Fruit fly (Drosophila melanogaster) whole organism, embryonic: ENCODE measurements around the gene CG13026.

Experiments
- Adf1 ChIP-seq: fragments of 200-800 bp; sonication (Bioruptor generic); IDR thresholded peaks from 2 replicates; pipeline ENCODE4 v1.3.6; 2022; ENCODE audit warnings: missing biosample characterization, missing genetic modification characterization
- Atf6 ChIP-seq: fragments of 200-800 bp; sonication (Bioruptor generic); IDR thresholded peaks from 2 replicates; pipeline ENCODE4 v1.3.6; 2022; ENCODE audit warnings: missing biosample characterization, missing genetic modification characterization
- CG10209 ChIP-seq: fragments of 200-800 bp; sonication (Bioruptor generic); optimal IDR thresholded peaks from 3 replicates; lab custom pipeline; 2017; ENCODE audit warnings: missing biosample characterization, mild to moderate bottlenecking, missing genetic modification characterization, missing genetic modification reagents
- CG10959 ChIP-seq: fragments of 200-800 bp; sonication (Bioruptor generic); IDR thresholded peaks from 2 replicates; pipeline ENCODE4 v1.3.6; 2022; ENCODE audit warnings: missing biosample characterization, missing genetic modification characterization
- CG12744 ChIP-seq: fragments of 200-800 bp; sonication (Bioruptor generic); optimal IDR thresholded peaks from 2 replicates; lab custom pipeline; 2016; ENCODE audit warnings: missing biosample characterization, missing genetic modification characterization
- CG13296 ChIP-seq: fragments of 200-800 bp; sonication (Bioruptor generic); optimal IDR thresholded peaks from 3 replicates; lab custom pipeline; 2018; ENCODE audit warnings: missing biosample characterization, mild to moderate bottlenecking, missing genetic modification characterization
- CG13624 ChIP-seq: fragments of 200-800 bp; sonication (Bioruptor generic); optimal IDR thresholded peaks from 2 replicates; lab custom pipeline; 2016; ENCODE audit warnings: missing biosample characterization, missing genetic modification characterization
- CG13775 ChIP-seq: fragments of 200-800 bp; sonication (Bioruptor generic); optimal IDR thresholded peaks from 3 replicates; lab custom pipeline; 2017; ENCODE audit warnings: missing biosample characterization, mild to moderate bottlenecking, missing genetic modification characterization
- CG14710 ChIP-seq: fragments of 200-800 bp; sonication (Bioruptor generic); optimal IDR thresholded peaks from 3 replicates; lab custom pipeline; 2019; ENCODE audit warnings: missing biosample characterization, mild to moderate bottlenecking, missing genetic modification characterization, moderate library complexity
- CG15011 ChIP-seq: fragments of 200-800 bp; sonication (Bioruptor generic); optimal IDR thresholded peaks from 3 replicates; lab custom pipeline; 2018; ENCODE audit warnings: missing biosample characterization, mild to moderate bottlenecking, missing genetic modification characterization
- CG15073 ChIP-seq: fragments of 200-800 bp; sonication (Bioruptor generic); optimal IDR thresholded peaks from 2 replicates; lab custom pipeline; 2016; ENCODE audit warnings: missing biosample characterization, missing genetic modification characterization
- CG15696 ChIP-seq: fragments of 200-800 bp; sonication (Bioruptor generic); optimal IDR thresholded peaks from 2 replicates; lab custom pipeline; 2019; ENCODE audit warnings: missing biosample characterization, mild to moderate bottlenecking, missing genetic modification characterization, moderate library complexity
- CG1602 ChIP-seq: fragments of 200-800 bp; sonication (Bioruptor generic); optimal IDR thresholded peaks from 3 replicates; lab custom pipeline; 2016; ENCODE audit warnings: missing biosample characterization, missing genetic modification characterization
- CG17328 ChIP-seq: fragments of 200-800 bp; sonication (Bioruptor generic); IDR thresholded peaks from 2 replicates; pipeline ENCODE4 v1.3.6; 2022; ENCODE audit warnings: missing biosample characterization, missing genetic modification characterization
- CG17829 ChIP-seq: fragments of 200-800 bp; optimal IDR thresholded peaks from 2 replicates; lab custom pipeline; 2019; ENCODE audit warnings: missing biosample characterization, mild to moderate bottlenecking, missing genetic modification characterization, moderate library complexity
- CG18599 ChIP-seq: fragments of 200-800 bp; sonication (Bioruptor generic); optimal IDR thresholded peaks from 3 replicates; lab custom pipeline; 2017; ENCODE audit warnings: missing biosample characterization, missing genetic modification characterization, mild to moderate bottlenecking, moderate library complexity, missing genetic modification reagents
- CG31224 ChIP-seq: fragments of 200-800 bp; sonication (Bioruptor generic); IDR thresholded peaks from 2 replicates; pipeline ENCODE4 v1.3.6; 2022; ENCODE audit warnings: missing biosample characterization, missing genetic modification characterization
- CG4854 ChIP-seq: fragments of 200-800 bp; sonication (Bioruptor generic); optimal IDR thresholded peaks from 2 replicates; lab custom pipeline; 2016; ENCODE audit warnings: missing biosample characterization, missing genetic modification characterization, inconsistent platforms
- CG7357 ChIP-seq: fragments of 200-800 bp; sonication (Bioruptor generic); IDR thresholded peaks from 3 replicates; pipeline ENCODE4 v1.3.6; 2022; ENCODE audit warnings: missing biosample characterization, missing genetic modification characterization
- CG7786 ChIP-seq: fragments of 200-800 bp; sonication (Bioruptor generic); optimal IDR thresholded peaks from 2 replicates; lab custom pipeline; 2016; ENCODE audit warnings: missing biosample characterization, missing genetic modification characterization
- Dad ChIP-seq: fragments of 200-800 bp; sonication (Bioruptor generic); optimal IDR thresholded peaks from 3 replicates; lab custom pipeline; 2016; ENCODE audit warnings: missing biosample characterization, missing genetic modification characterization
- Deaf1 ChIP-seq: fragments of 200-800 bp; optimal IDR thresholded peaks from 3 replicates; lab custom pipeline; 2019; ENCODE audit warnings: missing biosample characterization, mild to moderate bottlenecking, missing genetic modification characterization, moderate library complexity
- E2f2 ChIP-seq: fragments of 200-800 bp; sonication (Bioruptor generic); IDR thresholded peaks from 2 replicates; pipeline ENCODE4 v1.3.6; 2022; ENCODE audit warnings: missing biosample characterization, missing genetic modification characterization
- Eip74EF ChIP-seq, 2 experiments: fragments of 200-800 bp in 1 of 2; fragments of >200 bp in 1 of 2; sonication (Bioruptor generic) in 1 of 2; optimal IDR thresholded peaks; 2 replicates each; lab custom pipeline; 2017 to 2019; ENCODE audit warnings: missing biosample characterization in 2 of 2, missing genetic modification characterization in 2 of 2, mild to moderate bottlenecking in 1 of 2, moderate library complexity in 1 of 2
- Ets65A ChIP-seq: fragments of 200-800 bp; sonication (Bioruptor generic); peaks from one replicate; lab custom pipeline; 2016; ENCODE audit warnings: missing biosample characterization, missing genetic modification characterization
- HHEX ChIP-seq: fragments of 200-800 bp; sonication (Bioruptor generic); optimal IDR thresholded peaks from 3 replicates; lab custom pipeline; 2017; ENCODE audit warnings: missing biosample characterization, mild to moderate bottlenecking, missing genetic modification characterization, missing genetic modification reagents
- Hr3 ChIP-seq: fragments of 200-800 bp; sonication (Bioruptor generic); optimal IDR thresholded peaks from 3 replicates; lab custom pipeline; 2016; ENCODE audit warnings: missing biosample characterization, missing genetic modification characterization
- Hsf ChIP-seq: fragments of 200-800 bp; sonication (Bioruptor generic); optimal IDR thresholded peaks from 3 replicates; lab custom pipeline; 2016; ENCODE audit warnings: missing biosample characterization, missing genetic modification characterization
- Lim3 ChIP-seq: fragments of 200-800 bp; sonication (Bioruptor generic); IDR thresholded peaks from 2 replicates; pipeline ENCODE4 v1.3.6; 2022; ENCODE audit warnings: missing biosample characterization, missing genetic modification characterization
- Mes4 ChIP-seq: fragments of 200-800 bp; sonication (Bioruptor generic); optimal IDR thresholded peaks from 2 replicates; lab custom pipeline; 2016; ENCODE audit warnings: missing biosample characterization, missing genetic modification characterization
- NC2β ChIP-seq: fragments of 200-800 bp; sonication (Bioruptor generic); optimal IDR thresholded peaks from 2 replicates; lab custom pipeline; 2016; ENCODE audit warnings: missing biosample characterization, missing genetic modification characterization
- Neu2 ChIP-seq: fragments of 200-800 bp; sonication (Bioruptor generic); optimal IDR thresholded peaks from 3 replicates; lab custom pipeline; 2016; ENCODE audit warnings: missing biosample characterization, missing genetic modification characterization, borderline replicate concordance
- Ssrp ChIP-seq: fragments of 200-800 bp; sonication (Bioruptor generic); optimal IDR thresholded peaks from 2 replicates; lab custom pipeline; 2018; ENCODE audit warnings: missing biosample characterization, mild to moderate bottlenecking, missing genetic modification characterization, moderate library complexity
- Xbp1 ChIP-seq: fragments of 200-800 bp; sonication (Bioruptor generic); optimal IDR thresholded peaks from 3 replicates; lab custom pipeline; 2016; ENCODE audit warnings: missing biosample characterization, mild to moderate bottlenecking, missing genetic modification characterization
- YL-1 ChIP-seq: fragments of 200-800 bp; sonication (Bioruptor generic); optimal IDR thresholded peaks from 3 replicates; lab custom pipeline; 2017; ENCODE audit warnings: missing biosample characterization, mild to moderate bottlenecking, missing genetic modification characterization
- dmrt11E ChIP-seq: fragments of 200-800 bp; sonication (Bioruptor generic); optimal IDR thresholded peaks from 3 replicates; lab custom pipeline; 2018; ENCODE audit warnings: missing biosample characterization, mild to moderate bottlenecking, missing genetic modification characterization, moderate library complexity
- dysf ChIP-seq: fragments of 200-800 bp; sonication (Bioruptor generic); IDR thresholded peaks from 3 replicates; pipeline ENCODE4 v1.3.6; 2022; ENCODE audit warnings: missing biosample characterization, missing genetic modification characterization
- ems ChIP-seq: fragments of 200-800 bp; sonication (Bioruptor generic); optimal IDR thresholded peaks from 3 replicates; lab custom pipeline; 2016; ENCODE audit warnings: missing biosample characterization, missing genetic modification characterization
- ewg ChIP-seq: fragments of 200-800 bp; sonication (Bioruptor generic); optimal IDR thresholded peaks from 3 replicates; lab custom pipeline; 2017; ENCODE audit warnings: mild to moderate bottlenecking, missing biosample characterization, missing genetic modification reagents, missing genetic modification characterization
- gem ChIP-seq: fragments of 200-800 bp; sonication (Bioruptor generic); optimal IDR thresholded peaks from 2 replicates; lab custom pipeline; 2019; ENCODE audit warnings: missing biosample characterization, mild to moderate bottlenecking, missing genetic modification characterization, moderate library complexity
- jumu ChIP-seq: fragments of 200-800 bp; sonication (Bioruptor generic); optimal IDR thresholded peaks from 3 replicates; lab custom pipeline; 2016; ENCODE audit warnings: missing biosample characterization, missing genetic modification characterization
- kni ChIP-seq: fragments of 200-800 bp; sonication (Bioruptor generic); optimal IDR thresholded peaks from 3 replicates; lab custom pipeline; 2017; ENCODE audit warnings: mild to moderate bottlenecking, missing biosample characterization, missing genetic modification reagents, missing genetic modification characterization
- org-1 ChIP-seq: fragments of 200-800 bp; sonication (Bioruptor generic); optimal IDR thresholded peaks from 2 replicates; lab custom pipeline; 2017; ENCODE audit warnings: missing biosample characterization, missing genetic modification characterization
- psq ChIP-seq: fragments of 200-800 bp; sonication (Bioruptor generic); optimal IDR thresholded peaks from 2 replicates; lab custom pipeline; 2017; ENCODE audit warnings: missing biosample characterization, missing genetic modification characterization
- sens ChIP-seq: fragments of 200-800 bp; sonication (Bioruptor generic); peaks from one replicate; lab custom pipeline; 2016; ENCODE audit warnings: missing biosample characterization, missing genetic modification characterization
- slbo ChIP-seq: fragments of 200-800 bp; sonication (Bioruptor generic); IDR thresholded peaks from 2 replicates; pipeline ENCODE4 v1.3.6; 2022; ENCODE audit warnings: missing biosample characterization, missing genetic modification characterization
- sr ChIP-seq: fragments of 200-800 bp; sonication (Bioruptor generic); IDR thresholded peaks from 3 replicates; pipeline ENCODE4 v1.3.6; 2022; ENCODE audit warnings: missing biosample characterization, missing genetic modification characterization
- vvl ChIP-seq: fragments of 200-800 bp; sonication (Bioruptor generic); IDR thresholded peaks from 2 replicates; pipeline ENCODE4 v1.3.6; 2022; ENCODE audit warnings: missing biosample characterization, missing genetic modification characterization
- yki ChIP-seq: fragments of >200 bp; optimal IDR thresholded peaks from 3 replicates; lab custom pipeline; 2018
- zen ChIP-seq: fragments of 200-800 bp; sonication (Bioruptor generic); optimal IDR thresholded peaks from 3 replicates; lab custom pipeline; 2018; ENCODE audit warnings: missing biosample characterization, mild to moderate bottlenecking, missing genetic modification characterization, moderate library complexity
- zfh1 ChIP-seq: fragments of 200-800 bp; sonication (Bioruptor generic); IDR thresholded peaks from 3 replicates; pipeline ENCODE4 v1.3.6; 2022; ENCODE audit warnings: missing biosample characterization, missing genetic modification characterization

CG13026 gene

DNA sequence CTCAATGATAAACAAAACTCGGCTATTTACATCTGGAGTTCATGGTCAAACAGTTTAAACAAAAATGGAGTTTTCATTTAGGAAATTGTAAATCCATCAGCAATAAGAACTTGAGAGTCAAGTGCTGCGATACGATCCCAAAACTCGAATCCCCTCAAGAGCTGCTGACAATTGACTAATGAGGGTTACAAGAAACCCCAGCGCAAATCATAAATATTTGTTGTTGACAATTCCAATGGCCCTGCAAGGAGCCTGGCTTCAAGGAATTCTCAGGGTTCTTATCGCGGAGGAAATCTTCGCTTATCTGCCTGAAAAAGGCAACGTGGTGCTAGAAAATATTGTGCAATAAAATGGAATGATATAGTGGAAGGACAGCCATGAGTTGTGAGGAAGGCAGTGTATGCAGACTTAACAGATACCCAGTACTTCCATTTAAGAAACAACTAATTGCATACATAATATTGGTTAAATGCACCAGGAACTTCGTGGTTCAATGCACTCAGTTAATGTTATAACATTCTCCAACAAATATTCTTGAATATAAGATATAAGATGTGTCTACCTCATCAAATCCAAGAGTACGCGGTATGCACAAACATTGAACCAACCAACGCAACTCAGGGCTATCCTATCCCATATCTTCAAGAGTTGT is 42.2 kb upstream of the CG13026 start (continued):
- TF ChIP-seq gem (peak; percentile 68), zfh1 (GFP tag; lab: Robert Waterston, UW) (peak; percentile 63; the same call in 2 of the 3 replicates), CG12744 (GFP tag; lab: Kevin White, UChicago) (no peak), ewg (GFP tag; lab: Kevin White, UChicago) (peak; percentile 13), Ssrp (tag; lab: Kevin White, UChicago) (peak; percentile 27), CG1602 (peak; percentile 42), CG10959 (GFP tag; lab: Robert Waterston, UW) (peak; percentile 73), NC2β (GFP tag; lab: Kevin White, UChicago) (peak; percentile 28), Atf6 (GFP tag; lab: Robert Waterston, UW) (no peak), CG31224 (no peak), sens (GFP tag; lab: Kevin White, UChicago) (peak; percentile 94), Hr3 (no peak), CG13624 (GFP tag; lab: Kevin White, UChicago) (peak; percentile 6), CG17829 (peak; percentile 54), Neu2 (GFP tag; lab: Kevin White, UChicago) (no peak), CG15696 (tag; lab: Kevin White, UChicago) (peak; percentile 66), slbo (peak; percentile 9; the same call in 1 of the 2 replicates), zen (tag; lab: Kevin White, UChicago) (peak; percentile 74), yki (lab: Kevin White, UChicago) (no peak), CG10209 (GFP tag; lab: Kevin White, UChicago) (peak; percentile 8), Lim3 (GFP tag; lab: Robert Waterston, UW) (no peak), CG7786 (no peak), Adf1 (GFP tag; lab: Robert Waterston, UW) (no peak), Dad (GFP tag; lab: Kevin White, UChicago) (no peak), CG13296 (GFP tag; lab: Kevin White, UChicago) (no peak), CG7357 (GFP tag; lab: Robert Waterston, UW) (no peak), CG15011 (no peak), Hsf (peak; percentile 29), CG14710 (tag; lab: Kevin White, UChicago) (peak; percentile 25), CG4854 (no peak), Mes4 (GFP tag; lab: Kevin White, UChicago) (no peak), jumu (peak; percentile 14), Ets65A (GFP tag; lab: Kevin White, UChicago) (peak; percentile 79), Xbp1 (GFP tag; lab: Kevin White, UChicago) (peak; percentile 42), CG13775 (GFP tag; lab: Kevin White, UChicago) (peak; percentile 15), org-1 (peak; percentile 34), YL-1 (GFP tag; lab: Kevin White, UChicago) (no peak), psq (no peak), kni (GFP tag; lab: Kevin White, UChicago) (no peak), Eip74EF (GFP tag; optimal IDR thresholded peaks at IDR 0.05; lab: Kevin White, UChicago) (no peak), CG18599 (GFP tag; lab: Kevin White, UChicago) (no peak), CG17328 (GFP tag; lab: Robert Waterston, UW) (peak; percentile 54), dysf (GFP tag; lab: Robert Waterston, UW) (0 out of 3 replicates have a peak, but pooled peaks have one; percentile 9), E2f2 (GFP tag; lab: Robert Waterston, UW) (peak; percentile 27; the same call in 1 of the 2 replicates), sr (GFP tag; lab: Robert Waterston, UW) (no peak), ems (peak; percentile 6), CG15073 (GFP tag; lab: Kevin White, UChicago) (no peak), vvl (GFP tag; lab: Robert Waterston, UW) (peak; percentile 49; the same call in 1 of the 2 replicates), dmrt11E (tag; lab: Kevin White, UChicago) (peak; percentile 69), HHEX (GFP tag; lab: Kevin White, UChicago) (no peak), Deaf1 (tag; lab: Kevin White, UChicago) (no peak)
